Fruit fly (Drosophila melanogaster) whole organism, pupa: ENCODE measurements around the gene GATAd.

Experiments used
- CG10348 ChIP-seq: fragments of 200-800 bp; sonication (Bioruptor generic); IDR thresholded peaks from 2 replicates; pipeline ENCODE4 v1.3.6; 2022; ENCODE audit warnings: missing biosample characterization, missing genetic modification characterization
- CG12605 ChIP-seq: fragments of 200-800 bp; sonication (Bioruptor generic); IDR thresholded peaks from 2 replicates; pipeline ENCODE4 v1.3.6; 2022; ENCODE audit warnings: missing biosample characterization, missing genetic modification characterization
- CG13204 ChIP-seq: fragments of 200-800 bp; sonication (Bioruptor generic); optimal IDR thresholded peaks from 2 replicates; lab custom pipeline; 2018; ENCODE audit warnings: missing biosample characterization, mild to moderate bottlenecking, missing genetic modification characterization, moderate library complexity
- CG14655 ChIP-seq: fragments of 200-800 bp; sonication (Bioruptor generic); optimal IDR thresholded peaks from 3 replicates; lab custom pipeline; 2017; ENCODE audit warnings: mild to moderate bottlenecking, missing biosample characterization, missing genetic modification reagents, missing genetic modification characterization
- CG15710 ChIP-seq: fragments of 200-800 bp; sonication (Bioruptor generic); optimal IDR thresholded peaks from 2 replicates; lab custom pipeline; 2018; ENCODE audit warnings: missing biosample characterization, mild to moderate bottlenecking, missing genetic modification characterization, moderate library complexity
- CG17806 ChIP-seq: fragments of 200-800 bp; sonication (Bioruptor generic); optimal IDR thresholded peaks from 2 replicates; lab custom pipeline; 2018; ENCODE audit warnings: missing biosample characterization, mild to moderate bottlenecking, missing genetic modification characterization, moderate library complexity
- CG32121 ChIP-seq: fragments of 200-800 bp; sonication (Bioruptor generic); IDR thresholded peaks from 2 replicates; pipeline ENCODE4 v1.3.6; 2022; ENCODE audit warnings: missing biosample characterization, missing genetic modification characterization
- CG34367 ChIP-seq: fragments of 200-800 bp; sonication (Bioruptor generic); optimal IDR thresholded peaks from 2 replicates; lab custom pipeline; 2018; ENCODE audit warnings: missing biosample characterization, mild to moderate bottlenecking, missing genetic modification characterization
- CG8159 ChIP-seq: fragments of 200-800 bp; sonication (Bioruptor generic); optimal IDR thresholded peaks from 3 replicates; lab custom pipeline; 2018; ENCODE audit warnings: missing biosample characterization, mild to moderate bottlenecking, missing genetic modification characterization, moderate library complexity
- CG8301 ChIP-seq: fragments of 200-800 bp; sonication (Bioruptor generic); optimal IDR thresholded peaks from 2 replicates; lab custom pipeline; 2018; ENCODE audit warnings: missing biosample characterization, mild to moderate bottlenecking, missing genetic modification characterization
- CG9948 ChIP-seq: fragments of 200-800 bp; sonication (Bioruptor generic); optimal IDR thresholded peaks from 2 replicates; lab custom pipeline; 2018; ENCODE audit warnings: missing biosample characterization, mild to moderate bottlenecking, missing genetic modification characterization, moderate library complexity
- D1 ChIP-seq: fragments of 200-800 bp; sonication (Bioruptor generic); optimal IDR thresholded peaks from 2 replicates; lab custom pipeline; 2018; ENCODE audit warnings: missing biosample characterization, mild to moderate bottlenecking, missing genetic modification characterization, moderate library complexity
- EcR ChIP-seq: fragments of 200-800 bp; sonication (Bioruptor generic); optimal IDR thresholded peaks from 3 replicates; lab custom pipeline; 2019; ENCODE audit warnings: missing biosample characterization, missing genetic modification characterization, mild to moderate bottlenecking, moderate library complexity, missing genetic modification reagents
- Ets98B ChIP-seq: fragments of 200-800 bp; sonication (Bioruptor generic); IDR thresholded peaks from 2 replicates; pipeline ENCODE4 v1.3.6; 2022; ENCODE audit warnings: missing biosample characterization, missing genetic modification characterization
- Pif1A ChIP-seq: fragments of 200-800 bp; sonication (Bioruptor generic); optimal IDR thresholded peaks from 3 replicates; lab custom pipeline; 2016; ENCODE audit warnings: missing biosample characterization, missing genetic modification characterization
- Pif1B ChIP-seq: fragments of 200-800 bp; sonication (Bioruptor generic); optimal IDR thresholded peaks from 3 replicates; lab custom pipeline; 2016; ENCODE audit warnings: missing biosample characterization, missing genetic modification characterization
- Snoo ChIP-seq: fragments of 200-800 bp; sonication (Bioruptor generic); optimal IDR thresholded peaks from 3 replicates; lab custom pipeline; 2017; ENCODE audit warnings: missing biosample characterization, mild to moderate bottlenecking, missing genetic modification characterization, inconsistent platforms
- fd96Ca ChIP-seq: fragments of 200-800 bp; sonication (Bioruptor generic); IDR thresholded peaks from 3 replicates; pipeline ENCODE4 v1.3.6; 2022; ENCODE audit warnings: missing biosample characterization, missing genetic modification characterization
- gl ChIP-seq: fragments of 200-800 bp; sonication (Bioruptor generic); optimal IDR thresholded peaks from 2 replicates; lab custom pipeline; 2018; ENCODE audit warnings: missing biosample characterization, mild to moderate bottlenecking, missing genetic modification characterization
- rn ChIP-seq: fragments of 200-800 bp; sonication (Bioruptor generic); IDR thresholded peaks from 2 replicates; pipeline ENCODE4 v1.3.6; 2022; ENCODE audit warnings: missing biosample characterization, missing genetic modification characterization

Gene GATAd

DNA sequence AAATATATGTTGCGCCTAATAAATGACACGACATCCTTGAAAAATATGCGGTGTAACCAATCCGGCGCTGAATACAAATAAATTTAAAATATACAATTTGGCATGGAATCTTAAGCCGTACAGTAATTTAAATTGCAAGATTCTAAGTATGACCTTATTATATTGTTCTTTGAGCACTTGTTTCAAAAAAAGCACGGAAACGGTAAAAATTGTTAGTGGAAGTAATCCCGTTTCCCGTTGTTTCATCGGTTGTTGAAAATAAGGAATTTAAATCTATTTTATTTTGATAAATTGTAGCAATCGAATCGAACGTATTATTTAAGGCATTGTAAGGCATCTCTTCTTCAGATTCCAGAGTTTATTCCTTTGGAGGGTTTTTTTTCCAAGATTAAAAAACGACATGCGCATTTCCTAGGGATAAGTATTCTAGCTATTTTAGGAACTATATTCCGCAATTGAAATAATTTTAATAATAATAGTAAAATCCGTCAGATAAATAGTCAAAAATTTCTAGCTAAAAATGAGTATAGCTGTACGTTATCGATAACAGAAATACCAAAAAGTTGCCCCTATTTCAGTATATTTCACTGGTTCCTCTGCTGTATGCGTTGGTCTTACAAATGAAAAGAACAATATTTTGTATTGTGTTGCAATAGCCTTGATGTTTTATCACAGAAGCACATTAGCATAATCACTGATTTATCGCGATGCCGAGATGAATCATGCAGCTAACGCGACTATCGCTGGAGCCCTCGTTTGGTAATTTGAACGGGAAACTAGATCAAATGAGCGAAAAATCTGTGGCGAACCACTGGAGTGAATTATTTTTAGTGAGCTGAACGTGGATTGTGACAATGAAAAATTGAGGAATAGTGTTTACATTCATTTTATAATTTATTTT is at the start of gene GATAd:
TSS of gene GATAd (plus strand) at position 644 of the 901 bp plus-strand sequence.
- no peak for TF ChIP-seq Snoo (tag; lab: Kevin White, UChicago)
- no peak for TF ChIP-seq EcR (GFP tag; lab: Kevin White, UChicago)
- no peak for TF ChIP-seq CG8159 (tag; lab: Kevin White, UChicago)
- no peak for TF ChIP-seq rn
- TF ChIP-seq gl: no peak
- TF ChIP-seq CG13204 (GFP tag; lab: Kevin White, UChicago): no peak
- no peak for TF ChIP-seq CG34367
- no peak for TF ChIP-seq CG15710 (tag; lab: Kevin White, UChicago)
- TF ChIP-seq Ets98B: no peak
- TF ChIP-seq CG8301 (tag; lab: Kevin White, UChicago): no peak

DNA sequence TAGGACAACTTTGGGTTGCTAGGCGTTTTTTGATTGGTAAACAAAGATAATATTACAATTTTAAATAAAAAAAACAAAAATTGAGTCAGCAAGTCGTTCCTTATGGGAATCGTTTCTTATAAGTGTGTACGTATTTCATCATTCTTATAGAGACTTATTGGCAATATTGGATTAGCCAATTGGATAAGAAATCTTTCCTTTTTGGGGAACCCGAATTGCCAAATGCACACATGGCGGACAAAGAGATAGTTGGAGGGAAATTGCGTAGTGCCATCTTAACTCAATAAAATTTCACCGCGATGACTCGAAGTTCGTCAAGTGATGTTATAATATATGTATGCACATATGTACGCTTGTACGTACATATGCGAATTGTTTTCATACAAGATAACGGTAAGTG is 42.3 kb upstream of the GATAd start:
- TF ChIP-seq D1 (tag; lab: Kevin White, UChicago) (no peak), fd96Ca (no peak), CG10348 (GFP tag; lab: Robert Waterston, UW) (no peak), CG15710 (tag; lab: Kevin White, UChicago) (no peak)

DNA sequence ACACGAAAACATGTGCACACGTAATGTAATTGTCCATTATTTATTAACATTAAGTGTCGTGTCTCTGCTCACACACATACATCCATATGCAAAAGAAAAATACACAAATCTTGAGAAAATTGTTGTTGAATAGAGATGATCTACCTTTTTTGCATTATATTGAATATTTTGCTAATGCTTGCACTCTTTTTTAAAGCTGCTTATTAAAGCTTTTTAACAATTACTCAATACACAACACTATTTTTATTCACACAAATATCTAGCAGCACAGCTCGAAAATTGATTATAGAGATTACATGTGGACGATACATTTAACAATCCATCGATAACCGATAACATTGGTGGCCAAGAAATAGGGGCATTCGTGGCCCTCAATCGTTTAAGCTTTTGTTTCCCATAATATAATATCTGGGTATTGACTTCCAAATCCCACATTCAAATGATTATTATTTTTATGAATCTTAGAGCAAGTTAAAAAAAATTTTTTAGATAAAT is 41.4 kb upstream of the GATAd start, which contains the start of gene Ufd4:
TSS of gene Ufd4 (minus strand) at position 300 of the 495 bp plus-strand sequence.
- peak; percentile 66 for TF ChIP-seq CG32121 (GFP tag; lab: Robert Waterston, UW)
- TF ChIP-seq CG17806 (tag; lab: Kevin White, UChicago): peak; percentile 49
- TF ChIP-seq CG8159 (tag; lab: Kevin White, UChicago): no peak
- TF ChIP-seq Snoo (tag; lab: Kevin White, UChicago): no peak
- TF ChIP-seq CG15710 (tag; lab: Kevin White, UChicago): peak; percentile 38
- TF ChIP-seq D1 (tag; lab: Kevin White, UChicago): no peak
- no peak for TF ChIP-seq rn
- TF ChIP-seq CG8301 (tag; lab: Kevin White, UChicago): no peak
- TF ChIP-seq CG34367: no peak
- TF ChIP-seq Pif1B (GFP tag; lab: Kevin White, UChicago): no peak
- no peak for TF ChIP-seq Pif1A (GFP tag; lab: Kevin White, UChicago)
- TF ChIP-seq EcR (GFP tag; lab: Kevin White, UChicago): no peak
- TF ChIP-seq, all 21 proteins: peak for 3

DNA sequence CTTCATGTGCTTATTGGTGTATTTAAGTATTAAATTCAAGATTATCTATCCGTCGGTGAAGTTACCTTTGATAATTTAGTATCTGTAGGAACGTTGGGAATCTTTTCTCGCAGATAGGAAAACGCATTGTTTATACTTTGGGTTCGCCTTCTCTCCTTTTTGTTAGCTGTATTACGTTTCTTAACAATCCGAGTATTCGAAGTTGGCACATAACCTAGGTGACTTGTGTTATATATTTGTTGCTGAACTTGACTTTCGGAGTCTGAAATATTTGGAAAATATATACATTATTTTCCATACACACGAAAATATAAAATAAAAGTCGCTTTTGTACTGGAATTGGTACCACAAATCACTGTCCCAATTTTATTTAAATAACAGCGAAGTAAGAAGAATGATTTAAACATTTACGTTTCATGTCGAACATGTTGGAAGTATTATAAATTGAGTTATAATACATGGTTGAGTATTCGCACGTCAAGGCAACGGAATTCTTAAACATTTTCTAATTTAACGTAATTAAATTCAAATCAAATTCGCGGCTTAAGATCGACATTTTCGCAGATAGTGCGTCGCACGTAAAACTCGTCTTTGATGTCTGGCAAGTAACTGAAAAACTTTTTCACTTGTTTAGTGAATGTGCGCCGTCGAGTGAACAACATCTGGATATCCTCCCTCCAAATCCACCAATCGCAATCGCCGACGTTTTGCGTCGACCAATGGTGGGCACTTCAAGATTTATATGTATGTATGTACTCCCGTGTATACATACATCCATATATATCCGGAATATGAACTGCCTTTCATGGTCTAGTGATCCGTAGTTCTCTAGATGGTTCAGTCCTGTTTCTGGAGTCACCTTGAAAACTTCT is 38.5 kb upstream of the GATAd start, which contains the start of gene Hand:
TSS of gene Hand (minus strand) at position 588 of the 872 bp plus-strand sequence.
- no peak for TF ChIP-seq D1 (tag; lab: Kevin White, UChicago)
- TF ChIP-seq Pif1A (GFP tag; lab: Kevin White, UChicago): no peak
- no peak for TF ChIP-seq CG14655
- no peak for TF ChIP-seq CG12605
- TF ChIP-seq Ets98B: no peak
- TF ChIP-seq fd96Ca: no peak
- no peak for TF ChIP-seq CG15710 (tag; lab: Kevin White, UChicago)
- no peak for TF ChIP-seq rn
- TF ChIP-seq CG17806 (tag; lab: Kevin White, UChicago): no peak
- TF ChIP-seq CG8159 (tag; lab: Kevin White, UChicago): no peak
- no peak for TF ChIP-seq Snoo (tag; lab: Kevin White, UChicago)
- TF ChIP-seq EcR (GFP tag; lab: Kevin White, UChicago): no peak
- TF ChIP-seq CG8301 (tag; lab: Kevin White, UChicago): no peak
- no peak for TF ChIP-seq CG13204 (GFP tag; lab: Kevin White, UChicago)

- no peak for TF ChIP-seq Pif1B (GFP tag; lab: Kevin White, UChicago)
- no peak for TF ChIP-seq Ets98B
- TF ChIP-seq EcR (GFP tag; lab: Kevin White, UChicago): no peak
- no peak for TF ChIP-seq gl
- no peak for TF ChIP-seq CG34367
- no peak for TF ChIP-seq CG12605
- TF ChIP-seq fd96Ca: no peak
- no peak for TF ChIP-seq CG15710 (tag; lab: Kevin White, UChicago)
- TF ChIP-seq CG8301 (tag; lab: Kevin White, UChicago): no peak
- no peak for TF ChIP-seq CG8159 (tag; lab: Kevin White, UChicago)
- TF ChIP-seq rn: no peak
- no peak for TF ChIP-seq CG9948
- no peak for TF ChIP-seq Pif1A (GFP tag; lab: Kevin White, UChicago)
- no peak for TF ChIP-seq CG13204 (GFP tag; lab: Kevin White, UChicago)
- no peak for TF ChIP-seq CG32121 (GFP tag; lab: Robert Waterston, UW)
- TF ChIP-seq CG14655: no peak
- TF ChIP-seq CG10348 (GFP tag; lab: Robert Waterston, UW): no peak
- no peak for TF ChIP-seq CG17806 (tag; lab: Kevin White, UChicago)
- no peak for TF ChIP-seq Snoo (tag; lab: Kevin White, UChicago)
- TF ChIP-seq D1 (tag; lab: Kevin White, UChicago): no peak
Observed at dm6 chr2L:10298306-10298705, 35.2 kb upstream of the GATAd start.
